Worm (Caenorhabditis elegans): ENCODE measurements around the gene K03H6.5.

- no peak for TF ChIP-seq mdl-1 (tag; optimal IDR thresholded peaks at IDR 0.05)
- TF ChIP-seq unc-62 (GFP tag; optimal IDR thresholded peaks at IDR 0.05): no peak
- TF ChIP-seq zag-1 (tag; optimal IDR thresholded peaks at IDR 0.05): no peak
- no peak for TF ChIP-seq ZK546.5 (tag; optimal IDR thresholded peaks at IDR 0.05)
Observed at ce11 chrIV:1548457-1548861, 12.2 kb upstream of the K03H6.5 start, which contains the start of gene col-107.

Measured in whole organism, L2 larva.